Worm (Caenorhabditis elegans): Measurements from ENCODE around the gene dod-23.

dod-23 gene

ce11 chrII:8359350-8359749 is 39.6 kb downstream of the dod-23 start, which contains the start of gene col-77:
col-77 (minus strand) TSS chrII:8359381.
- TF ChIP-seq W03F9.2 (tag; optimal IDR thresholded peaks at IDR 0.05) (no peak), him-1 (tag; optimal IDR thresholded peaks at IDR 0.05) (no peak)

ce11 chrII:8358466-8358865 is 40.5 kb downstream of the dod-23 start:
- TF ChIP-seq him-1 (tag; optimal IDR thresholded peaks at IDR 0.05) (no peak), W03F9.2 (tag; optimal IDR thresholded peaks at IDR 0.05) (no peak), dao-5 (tag; optimal IDR thresholded peaks at IDR 0.05) (no peak)

- TF ChIP-seq W03F9.2 (tag; optimal IDR thresholded peaks at IDR 0.05): no peak
- TF ChIP-seq him-1 (tag; optimal IDR thresholded peaks at IDR 0.05): no peak
- no peak for TF ChIP-seq dao-5 (tag; optimal IDR thresholded peaks at IDR 0.05)
Measured at ce11 chrII:8354233-8354750, 44.7 kb downstream of the dod-23 start, which contains the start of gene C26D10.6. C26D10.6 (minus strand) TSS chrII:8354700.

- TF ChIP-seq W03F9.2 (tag; optimal IDR thresholded peaks at IDR 0.05) (no peak), dao-5 (tag; optimal IDR thresholded peaks at IDR 0.05) (no peak), him-1 (tag; optimal IDR thresholded peaks at IDR 0.05) (no peak)
Measured at ce11 chrII:8353288-8353687, 45.7 kb downstream of the dod-23 start.

Data from whole organism, L4/young adult.